Fruit fly (Drosophila melanogaster) whole organism, prepupa: ENCODE results near the gene CG10469.

Experiments used
- CG10669 ChIP-seq: fragments of 200-800 bp; sonication (Bioruptor generic); optimal IDR thresholded peaks from 3 replicates; lab custom pipeline; 2018; ENCODE audit warnings: missing biosample characterization, mild to moderate bottlenecking, missing genetic modification characterization, moderate library complexity
- CG11762 ChIP-seq: fragments of 200-800 bp; sonication (Bioruptor generic); optimal IDR thresholded peaks from 3 replicates; lab custom pipeline; 2016; ENCODE audit warnings: missing biosample characterization, missing genetic modification characterization; ENCODE audit not compliant: insufficient read depth
- CG11902 ChIP-seq: fragments of 200-800 bp; sonication (Bioruptor generic); optimal IDR thresholded peaks from 3 replicates; lab custom pipeline; 2016; ENCODE audit warnings: missing biosample characterization, missing genetic modification characterization
- CG15336 ChIP-seq: fragments of 200-800 bp; sonication (Bioruptor generic); IDR thresholded peaks from 2 replicates; pipeline ENCODE4 v1.3.6; 2022; ENCODE audit warnings: missing biosample characterization, missing genetic modification characterization
- CG1621 ChIP-seq: fragments of 200-800 bp; sonication (Bioruptor generic); optimal IDR thresholded peaks from 3 replicates; lab custom pipeline; 2018; ENCODE audit warnings: missing biosample characterization, mild to moderate bottlenecking, missing genetic modification characterization
- CG3032 ChIP-seq: fragments of 200-800 bp; optimal IDR thresholded peaks from 2 replicates; lab custom pipeline; 2019; ENCODE audit warnings: missing biosample characterization, mild to moderate bottlenecking, missing genetic modification characterization, moderate library complexity
- CG31627 ChIP-seq: fragments of 200-800 bp; sonication (Bioruptor generic); optimal IDR thresholded peaks from 3 replicates; lab custom pipeline; 2016; ENCODE audit warnings: missing biosample characterization, missing genetic modification characterization
- CG3919 ChIP-seq: fragments of 200-800 bp; sonication (Bioruptor generic); optimal IDR thresholded peaks from 3 replicates; lab custom pipeline; 2016; ENCODE audit warnings: missing biosample characterization, missing genetic modification characterization
- CG4318 ChIP-seq: fragments of 200-800 bp; sonication (Bioruptor generic); optimal IDR thresholded peaks from 3 replicates; lab custom pipeline; 2017; ENCODE audit warnings: missing biosample characterization, mild to moderate bottlenecking, missing genetic modification characterization
- CG6808 ChIP-seq: fragments of 200-800 bp; sonication (Bioruptor generic); optimal IDR thresholded peaks from 3 replicates; lab custom pipeline; 2017; ENCODE audit warnings: missing biosample characterization, missing genetic modification characterization, mild to moderate bottlenecking, moderate library complexity, missing genetic modification reagents
- CG7368 ChIP-seq: fragments of 200-800 bp; sonication (Bioruptor generic); optimal IDR thresholded peaks from 3 replicates; lab custom pipeline; 2016; ENCODE audit warnings: missing biosample characterization, missing genetic modification characterization
- CG8119 ChIP-seq: fragments of 200-800 bp; sonication (Bioruptor generic); IDR thresholded peaks from 3 replicates; pipeline ENCODE4 v1.3.6; 2022; ENCODE audit warnings: missing biosample characterization, missing genetic modification characterization
- CG8632 ChIP-seq: fragments of 200-800 bp; sonication (Bioruptor generic); optimal IDR thresholded peaks from 3 replicates; lab custom pipeline; 2016; ENCODE audit warnings: missing biosample characterization, missing genetic modification characterization
- CG9139 ChIP-seq: fragments of 200-800 bp; sonication (Bioruptor generic); optimal IDR thresholded peaks from 3 replicates; lab custom pipeline; 2017; ENCODE audit warnings: missing biosample characterization, mild to moderate bottlenecking, missing genetic modification characterization
- Eip78C ChIP-seq: fragments of 200-800 bp; sonication (Bioruptor generic); peaks from one replicate; lab custom pipeline; 2016; ENCODE audit warnings: missing biosample characterization, missing genetic modification characterization
- Eip93F ChIP-seq: fragments of 200-800 bp; sonication (Bioruptor generic); optimal IDR thresholded peaks from 2 replicates; lab custom pipeline; 2016; ENCODE audit warnings: missing biosample characterization, mild to moderate bottlenecking, missing genetic modification characterization
- Hr39 ChIP-seq: fragments of 200-800 bp; sonication (Bioruptor generic); optimal IDR thresholded peaks from 2 replicates; lab custom pipeline; 2016; ENCODE audit warnings: missing biosample characterization, missing genetic modification characterization
- Smox ChIP-seq: fragments of 200-800 bp; sonication (Bioruptor generic); optimal IDR thresholded peaks from 3 replicates; lab custom pipeline; 2016; ENCODE audit warnings: missing biosample characterization, missing genetic modification characterization
- Sox14 ChIP-seq: fragments of 200-800 bp; sonication (Bioruptor generic); optimal IDR thresholded peaks from 3 replicates; lab custom pipeline; 2016; ENCODE audit warnings: missing biosample characterization, missing genetic modification characterization
- Sox15 ChIP-seq: fragments of 200-800 bp; sonication (Bioruptor generic); optimal IDR thresholded peaks from 3 replicates; lab custom pipeline; 2016; ENCODE audit warnings: missing biosample characterization, missing genetic modification characterization
- dac ChIP-seq: fragments of 200-800 bp; sonication (Bioruptor generic); optimal IDR thresholded peaks from 2 replicates; lab custom pipeline; 2017; ENCODE audit warnings: missing biosample characterization, mild to moderate bottlenecking, missing genetic modification characterization
- eg ChIP-seq: fragments of 200-800 bp; sonication (Bioruptor generic); IDR thresholded peaks from 3 replicates; pipeline ENCODE4 v1.3.6; 2022; ENCODE audit warnings: missing biosample characterization, missing genetic modification characterization
- esn ChIP-seq: fragments of 200-800 bp; sonication (Bioruptor generic); optimal IDR thresholded peaks from 2 replicates; lab custom pipeline; 2016; ENCODE audit warnings: missing biosample characterization, mild to moderate bottlenecking, missing genetic modification characterization, moderate library complexity
- fd59A ChIP-seq: fragments of 200-800 bp; sonication (Bioruptor generic); optimal IDR thresholded peaks from 2 replicates; lab custom pipeline; 2017; ENCODE audit warnings: missing biosample characterization, mild to moderate bottlenecking, missing genetic modification characterization, missing genetic modification reagents
- fd85E ChIP-seq: fragments of 200-800 bp; sonication (Bioruptor generic); optimal IDR thresholded peaks from 3 replicates; lab custom pipeline; 2016; ENCODE audit warnings: missing biosample characterization, missing genetic modification characterization
- fkh ChIP-seq: fragments of 200-800 bp; sonication (Bioruptor generic); optimal IDR thresholded peaks from 3 replicates; lab custom pipeline; 2017; ENCODE audit warnings: missing biosample characterization, mild to moderate bottlenecking, missing genetic modification characterization, moderate library complexity
- lz ChIP-seq: fragments of 200-800 bp; sonication (Bioruptor generic); optimal IDR thresholded peaks from 3 replicates; lab custom pipeline; 2016; ENCODE audit warnings: missing biosample characterization, missing genetic modification characterization
- salr ChIP-seq, 2 experiments: fragments of 200-800 bp; sonication (Bioruptor generic); optimal IDR thresholded peaks; 3 replicates each; lab custom pipeline; 2016 to 2018; ENCODE audit warnings: missing biosample characterization in 2 of 2, missing genetic modification characterization in 2 of 2, mild to moderate bottlenecking in 1 of 2
- spab ChIP-seq: fragments of 200-800 bp; sonication (Bioruptor generic); optimal IDR thresholded peaks from 2 replicates; lab custom pipeline; 2017; ENCODE audit warnings: missing biosample characterization, mild to moderate bottlenecking, missing genetic modification characterization, missing genetic modification reagents
- svp ChIP-seq: fragments of 200-800 bp; sonication (Bioruptor generic); peaks from one replicate; lab custom pipeline; 2016; ENCODE audit warnings: missing biosample characterization, missing genetic modification characterization
- topi ChIP-seq: fragments of 200-800 bp; sonication (Bioruptor generic); optimal IDR thresholded peaks from 3 replicates; lab custom pipeline; 2016; ENCODE audit warnings: missing biosample characterization, missing genetic modification characterization
- vri ChIP-seq: fragments of 200-800 bp; sonication (Bioruptor generic); optimal IDR thresholded peaks from 3 replicates; lab custom pipeline; 2016; ENCODE audit warnings: missing biosample characterization, mild to moderate bottlenecking, missing genetic modification characterization

Gene CG10469

DNA sequence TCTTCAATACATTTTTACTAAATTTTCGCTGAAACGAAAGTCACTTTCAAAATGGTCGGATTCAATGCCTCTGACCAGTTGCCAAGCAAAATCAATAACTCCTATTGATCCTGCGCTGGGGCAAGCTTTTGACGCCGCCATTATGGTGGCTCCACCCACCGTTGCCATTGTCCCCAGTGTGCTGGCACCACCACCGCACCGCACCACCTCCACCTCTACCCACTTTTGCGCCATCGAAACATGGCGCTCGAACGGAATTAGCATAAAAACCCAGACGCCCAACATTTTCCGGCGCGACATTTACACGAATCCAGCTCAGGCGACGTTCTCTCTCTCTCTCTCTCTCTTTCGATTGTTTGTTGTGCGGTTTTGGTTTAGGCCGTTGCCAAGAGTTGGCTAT, 23.8 kb upstream of the CG10469 start:
- TF ChIP-seq CG9139 (no peak), spab (GFP tag; lab: Kevin White, UChicago) (no peak), CG31627 (GFP tag; lab: Kevin White, UChicago) (no peak), CG10669 (GFP tag; lab: Kevin White, UChicago) (no peak), CG11902 (GFP tag; lab: Kevin White, UChicago) (no peak), svp (GFP tag; lab: Kevin White, UChicago) (no peak), CG8632 (GFP tag; lab: Kevin White, UChicago) (no peak)
- TF ChIP-seq, all 60 proteins: peak for 0

DNA sequence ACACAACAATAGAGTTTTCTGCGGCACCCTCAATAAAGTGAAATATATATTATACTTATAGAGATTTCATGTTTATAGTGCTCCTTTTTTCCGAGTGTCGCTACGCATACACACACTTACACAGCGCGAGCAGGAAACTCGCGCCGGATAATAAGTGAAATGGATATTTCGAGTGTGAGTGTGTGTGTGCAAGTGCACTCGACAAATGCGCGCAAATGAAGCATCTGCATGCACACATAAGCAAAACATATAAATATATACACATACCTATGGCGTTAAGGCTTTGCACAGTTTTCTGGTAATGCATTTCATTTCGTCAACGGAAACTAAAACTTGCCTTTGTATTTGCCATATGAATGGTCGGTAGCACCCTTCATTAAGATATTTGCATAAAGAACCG, 22.4 kb upstream of the CG10469 start:
- TF ChIP-seq esn (GFP tag; lab: Kevin White, UChicago), result no peak
- TF ChIP-seq topi (GFP tag; lab: Kevin White, UChicago), result no peak
- TF ChIP-seq vri (GFP tag; lab: Kevin White, UChicago), result no peak
- no peak for TF ChIP-seq CG9139
- TF ChIP-seq CG8632 (GFP tag; lab: Kevin White, UChicago), result no peak
- TF ChIP-seq CG3919, result no peak
- no peak for TF ChIP-seq dac (GFP tag; lab: Kevin White, UChicago)
- TF ChIP-seq Smox (GFP tag; lab: Kevin White, UChicago), result no peak

DNA sequence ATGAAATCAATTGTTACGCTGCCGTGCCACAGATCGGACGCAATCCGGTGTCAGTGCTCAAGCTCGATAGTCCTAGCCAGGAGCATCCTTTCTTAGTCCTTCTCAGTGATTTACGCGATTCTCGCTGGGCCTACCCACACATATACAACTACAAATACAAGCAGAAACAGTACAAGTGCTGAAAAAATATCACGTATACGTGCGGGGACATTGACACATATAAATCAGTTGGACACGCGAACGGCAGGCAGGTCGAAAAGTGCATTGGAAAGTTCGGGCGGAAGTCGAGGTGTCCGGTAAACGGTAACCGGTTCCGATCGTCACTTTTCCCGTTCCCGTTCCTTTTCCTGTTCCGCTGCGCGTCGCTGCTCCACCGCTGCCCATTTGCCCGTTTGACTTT, 18.3 kb upstream of the CG10469 start:
- no peak for TF ChIP-seq Sox14 (GFP tag; lab: Kevin White, UChicago)
- TF ChIP-seq CG6808 (GFP tag; lab: Kevin White, UChicago), result no peak
- TF ChIP-seq Eip78C (GFP tag; lab: Kevin White, UChicago), result no peak
- no peak for TF ChIP-seq salr (GFP tag; optimal IDR thresholded peaks at IDR 0.05; lab: Kevin White, UChicago)
- no peak for TF ChIP-seq dac (GFP tag; lab: Kevin White, UChicago)
- no peak for TF ChIP-seq CG7368 (GFP tag; lab: Kevin White, UChicago)
- no peak for TF ChIP-seq fd59A
- TF ChIP-seq CG4318 (GFP tag; lab: Kevin White, UChicago), result no peak

DNA sequence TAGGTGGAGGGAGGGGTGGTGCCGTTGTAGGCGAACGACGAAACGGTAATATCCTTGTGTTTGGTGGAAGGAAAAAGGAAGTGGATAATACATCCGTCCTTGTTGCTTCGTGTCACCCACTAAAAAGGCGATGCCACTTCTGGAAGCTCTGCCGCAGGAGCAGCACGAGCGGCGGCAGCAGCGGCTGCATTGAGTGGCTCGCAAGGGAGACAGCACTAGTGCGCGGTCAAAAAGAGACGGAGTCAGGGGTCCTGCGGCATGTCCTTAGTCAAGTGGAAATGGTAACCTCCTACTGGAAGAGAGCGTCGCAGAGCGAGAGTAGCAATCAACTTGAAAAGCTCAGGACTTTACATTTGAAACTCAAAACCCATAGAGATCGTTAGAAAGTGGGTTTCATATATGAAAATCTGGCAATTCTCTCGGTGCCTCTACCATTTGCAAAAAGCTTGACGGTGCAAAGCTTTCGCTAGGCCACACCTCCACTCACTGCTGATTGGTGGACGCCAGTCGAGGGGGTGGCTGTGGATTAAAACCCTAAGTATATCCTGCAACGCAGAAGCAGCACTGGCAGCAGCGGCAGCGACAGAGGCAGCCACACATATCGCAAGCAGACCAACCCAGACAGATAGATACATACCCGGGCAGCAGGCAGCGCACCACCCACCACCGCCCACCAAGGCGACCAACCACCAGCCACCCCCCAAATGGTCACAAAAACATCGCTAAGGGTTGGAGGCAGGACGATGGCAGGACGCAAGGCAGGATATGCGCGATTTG, 17.7 kb upstream of the CG10469 start:
- TF ChIP-seq CG8119 (GFP tag; lab: Robert Waterston, UW), result no peak
- TF ChIP-seq CG11902 (GFP tag; lab: Kevin White, UChicago), result no peak
- no peak for TF ChIP-seq fd59A
- TF ChIP-seq CG6808 (GFP tag; lab: Kevin White, UChicago), result no peak
- TF ChIP-seq lz, result no peak
- TF ChIP-seq fd85E (GFP tag; lab: Kevin White, UChicago), result no peak
- no peak for TF ChIP-seq CG1621 (tag; lab: Kevin White, UChicago)
- TF ChIP-seq Hr39 (GFP tag; lab: Kevin White, UChicago), result no peak

DNA sequence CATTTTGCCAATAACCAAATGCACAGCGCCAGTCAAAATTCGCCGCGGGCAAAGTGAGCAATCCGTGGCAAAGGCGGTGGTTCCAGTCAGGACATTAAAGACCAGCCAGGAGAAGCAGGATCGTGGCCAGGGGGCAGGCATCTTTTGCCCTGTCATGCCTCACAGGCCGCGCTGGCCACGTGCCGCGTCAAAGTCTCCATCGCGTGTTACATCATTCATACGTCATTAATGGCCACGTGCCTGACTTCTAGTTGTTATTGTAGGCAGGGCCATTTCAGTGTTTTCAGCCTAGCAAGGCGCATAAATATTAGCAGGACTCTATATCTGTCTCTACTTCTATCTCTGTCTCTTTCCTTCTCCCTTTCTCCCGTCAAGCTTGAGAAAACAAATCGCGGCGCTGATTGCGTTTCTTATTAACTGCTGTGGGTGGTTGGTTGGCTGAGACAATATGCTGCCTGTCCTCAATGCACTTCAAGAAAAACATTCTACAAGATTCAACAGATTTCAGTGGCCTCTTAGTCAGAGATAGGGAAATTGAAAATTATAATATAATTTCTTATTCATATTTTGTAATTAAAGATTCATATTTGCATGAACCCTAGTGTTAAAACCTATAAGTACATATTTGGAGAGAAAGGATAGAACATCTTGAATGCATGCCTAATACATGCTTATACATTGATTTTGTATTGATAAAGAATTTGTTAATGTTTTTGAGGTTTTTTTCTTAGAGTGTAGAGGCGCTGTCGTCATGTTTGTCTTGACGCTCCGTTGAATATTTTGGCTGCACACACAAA, 15.3 kb upstream of the CG10469 start:
- TF ChIP-seq Sox15 (GFP tag; lab: Kevin White, UChicago) (no peak), fkh (no peak), CG11762 (GFP tag; lab: Kevin White, UChicago) (no peak), Sox14 (GFP tag; lab: Kevin White, UChicago) (no peak), CG3919 (no peak), CG15336 (GFP tag; lab: Robert Waterston, UW) (no peak), CG3032 (tag; lab: Kevin White, UChicago) (no peak), eg (no peak), Eip93F (no peak), CG6808 (GFP tag; lab: Kevin White, UChicago) (no peak)
